Worm (Caenorhabditis elegans): ENCODE measurements around the gene frpr-14.

frpr-14 gene

ce11 chrII:701371-702139, 50.8 kb downstream of the frpr-14 start, which contains the start of gene thoc-1:
thoc-1 (plus strand) TSS chrII:702107.
- TF ChIP-seq T22C8.4 (GFP tag; IDR thresholded peaks at IDR 0.05) (no peak), tab-1 (GFP tag; IDR thresholded peaks at IDR 0.05) (no peak), cog-1 (tag; optimal IDR thresholded peaks at IDR 0.05) (no peak), med-1 (GFP tag; optimal IDR thresholded peaks at IDR 0.05; ENCODE audit: insufficient read depth) (no peak), flt-1 (GFP tag; IDR thresholded peaks at IDR 0.05) (no peak), ztf-23 (GFP tag; IDR thresholded peaks at IDR 0.05) (no peak), ref-1 (GFP tag; conservative IDR thresholded peaks at IDR 0.05) (no peak), ztf-29 (GFP tag; IDR thresholded peaks at IDR 0.05) (no peak), klf-2 (GFP tag; conservative IDR thresholded peaks at IDR 0.05) (no peak)
